Worm (Caenorhabditis elegans) whole organism, L1 larva: ENCODE measurements around the gene T28C6.7.

Experiments used
- efl-1 ChIP-seq, 4 experiments: fragments of 150-350 bp; optimal IDR thresholded peaks in 3 of 4; peaks in 1 of 4; 1 replicate in 1 of 4; 2 replicates in 3 of 4; lab custom pipeline; 2014; ENCODE audit warnings: missing biosample characterization in 2 of 4, missing genetic modification characterization in 2 of 4, missing genetic modification reagents in 2 of 4
- isw-1 ChIP-seq: fragments of 200-800 bp; sonication (Bioruptor generic); IDR thresholded peaks from 2 replicates; pipeline ENCODE4 v1.3.6; 2022; ENCODE audit warnings: missing genetic modification characterization, missing compliant biosample characterization
- mdl-1 ChIP-seq, 2 experiments: fragments of 150-350 bp; optimal IDR thresholded peaks; 2 replicates each; lab custom pipeline; 2014 to 2017; ENCODE audit warnings: missing biosample characterization in 2 of 2, missing genetic modification characterization in 2 of 2, inconsistent platforms in 1 of 2
- pqm-1 ChIP-seq: sonication (generic microtip); optimal IDR thresholded peaks from 3 replicates; lab custom pipeline; 2017; ENCODE audit warnings: missing biosample characterization, missing genetic modification characterization
- unc-98 ChIP-seq: fragments of 200-800 bp; sonication (Bioruptor generic); IDR thresholded peaks from 2 replicates; pipeline ENCODE4 v1.3.6; 2022; ENCODE audit warnings: missing genetic modification characterization, missing compliant biosample characterization

DNA sequence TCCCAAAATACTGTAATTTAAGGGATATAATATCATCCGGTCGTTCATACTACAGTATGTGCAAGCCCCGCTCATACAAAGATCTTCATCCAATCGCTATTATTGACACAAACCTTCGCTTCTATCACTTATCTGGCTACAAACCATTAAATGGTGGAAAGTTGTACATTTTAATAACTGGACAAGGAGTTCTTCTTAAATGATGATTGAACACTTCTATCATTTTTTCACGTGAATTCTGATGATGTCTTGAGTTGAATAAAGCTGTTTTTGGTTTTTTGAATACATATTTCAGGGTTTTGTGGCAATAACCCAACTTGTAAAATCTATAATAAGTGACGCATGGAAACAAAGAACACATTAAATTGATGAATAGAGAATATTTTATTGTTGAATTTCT, 5.0 kb upstream of the T28C6.7 start:
- no peak for TF ChIP-seq pqm-1 (tag; lab: Kevin White, UChicago)
- TF ChIP-seq efl-1 (optimal IDR thresholded peaks at IDR 0.05; lab: Kevin White, UChicago): no peak
- no peak for TF ChIP-seq efl-1 (GFP tag; optimal IDR thresholded peaks at IDR 0.05 in 1 of 2; lab: Kevin White, UChicago)
- TF ChIP-seq unc-98 (GFP tag; lab: Robert Waterston, UW): no peak
- TF ChIP-seq mdl-1 (tag; optimal IDR thresholded peaks at IDR 0.05; lab: Kevin White, UChicago): no peak
- no peak for TF ChIP-seq isw-1
